Worm (Caenorhabditis elegans) whole organism, L4 larva: Measurements from ENCODE around the gene W02G9.4.

Experiments
- F26F4.8 ChIP-seq: fragments of 200-800 bp; sonication (Bioruptor generic); conservative IDR thresholded peaks from 2 replicates; pipeline ENCODE4 v1.3.6; 2022; ENCODE audit warnings: missing genetic modification characterization, missing compliant biosample characterization
- R02D3.7 ChIP-seq: fragments of 150-350 bp; sonication (generic microtip); optimal IDR thresholded peaks from 3 replicates; lab custom pipeline; 2014; ENCODE audit warnings: missing biosample characterization, missing genetic modification characterization
- T20F7.1 ChIP-seq: fragments of 200-800 bp; sonication (Bioruptor generic); optimal IDR thresholded peaks from 2 replicates; lab custom pipeline; 2018; ENCODE audit warnings: mild to moderate bottlenecking, missing genetic modification characterization, missing compliant biosample characterization
- Y5F2A.4 ChIP-seq: fragments of 200-800 bp; sonication (Bioruptor generic); optimal IDR thresholded peaks from 2 replicates; lab custom pipeline; 2018; ENCODE audit warnings: mild to moderate bottlenecking, missing genetic modification characterization, missing compliant biosample characterization
- Y75B8A.6 ChIP-seq: fragments of 200-800 bp; sonication (Bioruptor generic); IDR thresholded peaks from 2 replicates; pipeline ENCODE4 v1.3.6; 2022; ENCODE audit warnings: missing genetic modification reagents, missing genetic modification characterization, missing compliant biosample characterization
- ZK546.5 ChIP-seq, 2 experiments: sonication (generic microtip); optimal IDR thresholded peaks; 2 replicates each; lab custom pipeline; 2017; ENCODE audit warnings: missing biosample characterization in 2 of 2, missing genetic modification characterization in 2 of 2
- aha-1 ChIP-seq: fragments of 150-350 bp; peaks from one replicate; lab custom pipeline; 2014; ENCODE audit warnings: missing biosample characterization, missing genetic modification characterization
- arid-1 ChIP-seq: fragments of 200-800 bp; sonication (Bioruptor generic); conservative IDR thresholded peaks from 2 replicates; pipeline ENCODE4 v1.3.6; 2022; ENCODE audit warnings: missing genetic modification reagents, missing genetic modification characterization, missing compliant biosample characterization
- ceh-44 ChIP-seq: fragments of 200-800 bp; sonication (Bioruptor generic); IDR thresholded peaks from 2 replicates; pipeline ENCODE4 v1.3.6; 2022; ENCODE audit warnings: missing genetic modification reagents, missing genetic modification characterization, missing compliant biosample characterization
- daf-12 ChIP-seq: fragments of 150-350 bp; optimal IDR thresholded peaks from 2 replicates; lab custom pipeline; 2014; ENCODE audit warnings: missing biosample characterization, missing genetic modification reagents, missing genetic modification characterization
- daf-16 ChIP-seq, 3 experiments: sonication (generic microtip); optimal IDR thresholded peaks; 2 replicates each; lab custom pipeline; 2016 to 2017; ENCODE audit warnings: missing genetic modification characterization in 3 of 3, missing genetic modification reagents in 3 of 3, mild to moderate bottlenecking in 2 of 3, missing compliant biosample characterization in 2 of 3, missing biosample characterization in 1 of 3, moderate library complexity in 1 of 3
- dmd-9 ChIP-seq: fragments of 200-800 bp; sonication (Bioruptor generic); IDR thresholded peaks from 2 replicates; pipeline ENCODE4 v1.3.6; 2022; ENCODE audit warnings: missing genetic modification reagents, missing genetic modification characterization, missing compliant biosample characterization
- dpl-1 ChIP-seq: fragments of 150-350 bp; optimal IDR thresholded peaks from 2 replicates; lab custom pipeline; 2014; ENCODE audit warnings: missing biosample characterization, missing genetic modification reagents, missing genetic modification characterization
- egl-27 ChIP-seq: sonication (generic microtip); optimal IDR thresholded peaks from 3 replicates; lab custom pipeline; 2017; ENCODE audit warnings: missing biosample characterization, missing genetic modification reagents, missing genetic modification characterization
- hif-1 ChIP-seq, 2 experiments: sonication (generic microtip); optimal IDR thresholded peaks; 2 replicates each; lab custom pipeline; 2016 to 2017; ENCODE audit warnings: missing compliant biosample characterization in 2 of 2, missing genetic modification characterization in 2 of 2, missing genetic modification reagents in 2 of 2, missing genotype in 2 of 2, mild to moderate bottlenecking in 1 of 2
- hlh-30 ChIP-seq: sonication (generic microtip); optimal IDR thresholded peaks from 2 replicates; lab custom pipeline; 2017; ENCODE audit warnings: antibody characterized with exemption, mild to moderate bottlenecking, missing genetic modification characterization, missing compliant biosample characterization; ENCODE audit not compliant: insufficient read depth
- hmg-1.1 ChIP-seq: fragments of 200-800 bp; sonication (Bioruptor generic); IDR thresholded peaks from 2 replicates; pipeline ENCODE4 v1.3.6; 2022; ENCODE audit warnings: missing genetic modification reagents, missing genetic modification characterization, missing compliant biosample characterization
- lim-7 ChIP-seq: fragments of 200-800 bp; sonication (Bioruptor generic); IDR thresholded peaks from 2 replicates; pipeline ENCODE4 v1.3.6; 2022; ENCODE audit warnings: missing genetic modification characterization, missing compliant biosample characterization
- lin-15B ChIP-seq: fragments of 150-350 bp; sonication (generic microtip); optimal IDR thresholded peaks from 3 replicates; lab custom pipeline; 2014; ENCODE audit warnings: missing biosample characterization, missing genetic modification characterization
- lin-38 ChIP-seq: fragments of 200-800 bp; sonication (Bioruptor generic); IDR thresholded peaks from 2 replicates; pipeline ENCODE4 v1.3.6; 2022; ENCODE audit warnings: missing genetic modification reagents, missing genetic modification characterization, missing compliant biosample characterization
- madf-5 ChIP-seq, 2 experiments: fragments of 200-800 bp; sonication (Bioruptor generic); IDR thresholded peaks; 2 replicates each; pipeline ENCODE4 v1.3.6; 2022; ENCODE audit warnings: missing compliant biosample characterization in 2 of 2, missing genetic modification characterization in 2 of 2
- mdl-1 ChIP-seq, 2 experiments: fragments of 150-350 bp in 1 of 2; sonication (generic microtip) in 1 of 2; optimal IDR thresholded peaks; 2 replicates each; lab custom pipeline; 2014 to 2017; ENCODE audit warnings: missing biosample characterization in 2 of 2, missing genetic modification characterization in 2 of 2
- mep-1 ChIP-seq: fragments of 150-350 bp; sonication (generic microtip); optimal IDR thresholded peaks from 3 replicates; lab custom pipeline; 2014; ENCODE audit warnings: missing biosample characterization, missing genetic modification characterization
- nhr-111 ChIP-seq: fragments of 200-800 bp; sonication (Bioruptor generic); optimal IDR thresholded peaks from 2 replicates; lab custom pipeline; 2018; ENCODE audit warnings: mild to moderate bottlenecking, missing genetic modification characterization, missing compliant biosample characterization
- nhr-237 ChIP-seq: sonication (generic microtip); optimal IDR thresholded peaks from 2 replicates; lab custom pipeline; 2017; ENCODE audit warnings: missing biosample characterization, missing genetic modification characterization
- nhr-28 ChIP-seq: fragments of 150-350 bp; optimal IDR thresholded peaks from 2 replicates; lab custom pipeline; 2014; ENCODE audit warnings: missing biosample characterization, missing genetic modification characterization
- pqm-1 ChIP-seq: sonication (generic microtip); optimal IDR thresholded peaks from 2 replicates; lab custom pipeline; 2017; ENCODE audit warnings: missing biosample characterization, missing genetic modification characterization
- set-16 ChIP-seq: fragments of 200-800 bp; sonication (Bioruptor generic); IDR thresholded peaks from 2 replicates; pipeline ENCODE4 v1.3.6; 2022; ENCODE audit warnings: missing genetic modification reagents, missing genetic modification characterization, missing compliant biosample characterization
- skn-1 ChIP-seq: fragments of 150-350 bp; optimal IDR thresholded peaks from 2 replicates; lab custom pipeline; 2014; ENCODE audit warnings: missing biosample characterization, missing genetic modification characterization
- spr-1 ChIP-seq: sonication (generic microtip); optimal IDR thresholded peaks from 2 replicates; lab custom pipeline; 2016; ENCODE audit warnings: mild to moderate bottlenecking, missing genetic modification characterization, missing compliant biosample characterization
- tra-1 ChIP-seq: fragments of 200-800 bp; sonication (Bioruptor generic); IDR thresholded peaks from 2 replicates; pipeline ENCODE4 v1.3.6; 2022; ENCODE audit warnings: missing genetic modification reagents, missing genetic modification characterization, missing compliant biosample characterization
- unc-130 ChIP-seq: sonication (generic microtip); optimal IDR thresholded peaks from 2 replicates; lab custom pipeline; 2016; ENCODE audit warnings: missing genetic modification reagents, missing genetic modification characterization, missing compliant biosample characterization
- unc-62 ChIP-seq, 3 experiments: fragments of 150-350 bp in 1 of 3; sonication (generic microtip); optimal IDR thresholded peaks in 2 of 3; peaks in 1 of 3; 1 replicate in 1 of 3; 2 replicates in 2 of 3; lab custom pipeline; 2014 to 2017; ENCODE audit warnings: missing biosample characterization in 3 of 3, missing genetic modification characterization in 3 of 3, missing genetic modification reagents in 3 of 3, missing genotype in 1 of 3
- ztf-11 ChIP-seq: fragments of 150-350 bp; optimal IDR thresholded peaks from 2 replicates; lab custom pipeline; 2014; ENCODE audit warnings: missing biosample characterization, missing genetic modification characterization

The W02G9.4 gene

ce11 chrV:2675692-2676091 lies 9.0 kb downstream of the W02G9.4 start:
- TF ChIP-seq nhr-111 (GFP tag; lab: Kevin White, UChicago), result no peak
- TF ChIP-seq nhr-28 (tag; lab: Kevin White, UChicago), result peak; percentile 37

ce11 chrV:2677648-2678047 lies 10.9 kb downstream of the W02G9.4 start:
- TF ChIP-seq egl-27 (tag; lab: Kevin White, UChicago) (no peak), unc-62 (GFP tag; optimal IDR thresholded peaks at IDR 0.05 in 1 of 2; lab: Kevin White, UChicago) (peak in 1 of 2 experiments; percentile 94), unc-62 (tag; optimal IDR thresholded peaks at IDR 0.05; lab: Kevin White, UChicago) (no peak), aha-1 (peak; percentile 30)

- TF ChIP-seq daf-12 (tag; lab: Kevin White, UChicago), result no peak
- TF ChIP-seq lin-15B (tag; lab: Kevin White, UChicago), result no peak
- TF ChIP-seq nhr-28 (tag; lab: Kevin White, UChicago), result peak; percentile 92
- TF ChIP-seq, all 104 proteins: peak for 1
Observed at ce11 chrV:2683497-2683896, 16.8 kb downstream of the W02G9.4 start.

ce11 chrV:2684227-2684626 lies 17.5 kb downstream of the W02G9.4 start:
- TF ChIP-seq lin-38, result no peak
- TF ChIP-seq aha-1, result peak; percentile 96
- TF ChIP-seq, all 104 proteins: peak for 1

ce11 chrV:2688562-2688961 lies 21.9 kb downstream of the W02G9.4 start:
- TF ChIP-seq tra-1 (GFP tag; lab: Robert Waterston, UW) (peak; percentile 6; the same call in 1 of the 2 replicates), madf-5 (GFP tag; IDR thresholded peaks at IDR 0.05; lab: Robert Waterston, UW) (no peak)

- peak; percentile 59 for TF ChIP-seq set-16 (GFP tag; lab: Robert Waterston, UW)
- TF ChIP-seq R02D3.7, result no peak
Observed at ce11 chrV:2690478-2690877, 23.8 kb downstream of the W02G9.4 start.

- TF ChIP-seq lim-7 (GFP tag; lab: Robert Waterston, UW), result no peak
- no peak for TF ChIP-seq ZK546.5 (tag; optimal IDR thresholded peaks at IDR 0.05; lab: Kevin White, UChicago)
Observed at ce11 chrV:2690948-2691347, 24.2 kb downstream of the W02G9.4 start.

- peak; percentile 60 for TF ChIP-seq lin-38
Observed at ce11 chrV:2691703-2692102, 25.0 kb downstream of the W02G9.4 start.

ce11 chrV:2694389-2694788 lies 27.7 kb downstream of the W02G9.4 start, which contains the start of gene Y45G12B.2:
Y45G12B.2 (plus strand) TSS chrV:2694771.
- TF ChIP-seq lin-38 (peak; percentile 80), hmg-1.1 (GFP tag; lab: Robert Waterston, UW) (peak; percentile 64; the same call in 1 of the 2 replicates), T20F7.1 (no peak), unc-130 (GFP tag; lab: Kevin White, UChicago) (peak; percentile 11), hlh-30 (peak; percentile 78), pqm-1 (no peak), nhr-28 (tag; lab: Kevin White, UChicago) (peak; percentile 71), spr-1 (no peak), dmd-9 (no peak), hif-1 (tag; optimal IDR thresholded peaks at IDR 0.05; lab: Kevin White, UChicago) (peak in 1 of 2 experiments; percentile 53), daf-16 (GFP tag; optimal IDR thresholded peaks at IDR 0.05; lab: Kevin White, UChicago) (no peak), daf-16 (tag; optimal IDR thresholded peaks at IDR 0.05; lab: Kevin White, UChicago) (peak; percentile 30), skn-1 (tag; lab: Kevin White, UChicago) (no peak), nhr-237 (tag; lab: Kevin White, UChicago) (no peak), mep-1 (tag; lab: Kevin White, UChicago) (peak; percentile 63), ceh-44 (GFP tag; lab: Robert Waterston, UW) (no peak), ztf-11 (no peak), Y75B8A.6 (GFP tag; lab: Robert Waterston, UW) (no peak), dpl-1 (GFP tag; lab: Kevin White, UChicago) (peak; percentile 72), F26F4.8 (GFP tag; lab: Robert Waterston, UW) (no peak), set-16 (GFP tag; lab: Robert Waterston, UW) (no peak), arid-1 (0 out of 2 replicates have a peak, but pooled peaks have one; percentile 29), Y5F2A.4 (GFP tag; lab: Kevin White, UChicago) (no peak), mdl-1 (tag; optimal IDR thresholded peaks at IDR 0.05; lab: Kevin White, UChicago) (peak in 1 of 2 experiments; percentile 57)
